Worm (Caenorhabditis elegans): ENCODE results near the gene fbxa-56.

ce11 chrIII:896904-897303, 41.0 kb downstream of the fbxa-56 start:
- TF ChIP-seq ama-1 (optimal IDR thresholded peaks at IDR 0.05) (no peak), fkh-10 (GFP tag; optimal IDR thresholded peaks at IDR 0.05) (no peak), lin-13 (GFP tag; optimal IDR thresholded peaks at IDR 0.05) (no peak), lsy-2 (tag; optimal IDR thresholded peaks at IDR 0.05) (no peak), nhr-237 (tag; optimal IDR thresholded peaks at IDR 0.05) (no peak), aly-2 (tag; optimal IDR thresholded peaks at IDR 0.05) (no peak), F49E8.2 (tag; optimal IDR thresholded peaks at IDR 0.05; ENCODE audit: borderline replicate concordance) (no peak), lim-7 (GFP tag; IDR thresholded peaks at IDR 0.05) (no peak), nhr-25 (tag; optimal IDR thresholded peaks at IDR 0.05; ENCODE audit: borderline replicate concordance, insufficient read depth) (no peak), snpc-4 (tag; optimal IDR thresholded peaks at IDR 0.05) (no peak), dmd-6 (GFP tag; IDR thresholded peaks at IDR 0.05) (no peak), nhr-11 (tag; optimal IDR thresholded peaks at IDR 0.05) (no peak), pha-4 (GFP tag; IDR thresholded peaks at IDR 0.05) (no peak), pha-4 (tag; optimal IDR thresholded peaks at IDR 0.05) (no peak), unc-130 (GFP tag; optimal IDR thresholded peaks at IDR 0.05) (no peak)

Data from whole organism, L4 larva.